Fruit fly (Drosophila melanogaster) whole organism, embryonic: ENCODE measurements around the gene dock.
A peak's percentile ranks its signal among the peaks of the same experiment; 100 is the strongest.

Experiments
- Aef1 ChIP-seq: fragments of 200-800 bp; sonication (Bioruptor generic); IDR thresholded peaks from 3 replicates; pipeline ENCODE4 v1.3.6; 2022; ENCODE audit warnings: missing biosample characterization, missing genetic modification characterization
- B-H2 ChIP-seq: fragments of 200-800 bp; sonication (Bioruptor generic); optimal IDR thresholded peaks from 2 replicates; lab custom pipeline; 2018; ENCODE audit warnings: missing biosample characterization, mild to moderate bottlenecking, missing genetic modification characterization
- CG10147 ChIP-seq: fragments of 200-800 bp; sonication (Bioruptor generic); optimal IDR thresholded peaks from 2 replicates; lab custom pipeline; 2019; ENCODE audit warnings: missing biosample characterization, mild to moderate bottlenecking, missing genetic modification characterization, moderate library complexity
- CG10209 ChIP-seq: fragments of 200-800 bp; sonication (Bioruptor generic); optimal IDR thresholded peaks from 3 replicates; lab custom pipeline; 2017; ENCODE audit warnings: missing biosample characterization, mild to moderate bottlenecking, missing genetic modification characterization, missing genetic modification reagents
- CG10979 ChIP-seq: fragments of 200-800 bp; sonication (Bioruptor generic); optimal IDR thresholded peaks from 2 replicates; lab custom pipeline; 2018; ENCODE audit warnings: missing biosample characterization, mild to moderate bottlenecking, missing genetic modification characterization, moderate library complexity
- CG11456 ChIP-seq: fragments of 200-800 bp; sonication (Bioruptor generic); IDR thresholded peaks from 3 replicates; pipeline ENCODE4 v1.3.6; 2022; ENCODE audit warnings: missing biosample characterization, missing genetic modification characterization
- CG11695 ChIP-seq: fragments of 200-800 bp; sonication (Bioruptor generic); IDR thresholded peaks from 3 replicates; pipeline ENCODE4 v1.3.6; 2022; ENCODE audit warnings: missing biosample characterization, missing genetic modification characterization
- CG12071 ChIP-seq: fragments of 200-800 bp; sonication (Bioruptor generic); optimal IDR thresholded peaks from 3 replicates; lab custom pipeline; 2018; ENCODE audit warnings: missing biosample characterization, mild to moderate bottlenecking, missing genetic modification characterization
- CG1233 ChIP-seq: fragments of 200-800 bp; sonication (Bioruptor generic); optimal IDR thresholded peaks from 4 replicates; lab custom pipeline; 2018; ENCODE audit warnings: missing biosample characterization, mild to moderate bottlenecking, missing genetic modification characterization
- CG12942 ChIP-seq: fragments of 200-800 bp; sonication (Bioruptor generic); optimal IDR thresholded peaks from 3 replicates; lab custom pipeline; 2016; ENCODE audit warnings: missing biosample characterization, missing genetic modification characterization
- CG15269 ChIP-seq: fragments of 200-800 bp; sonication (Bioruptor generic); optimal IDR thresholded peaks from 2 replicates; lab custom pipeline; 2018; ENCODE audit warnings: missing biosample characterization, mild to moderate bottlenecking, missing genetic modification characterization, moderate library complexity
- CG17802 ChIP-seq: fragments of 200-800 bp; sonication (Bioruptor generic); optimal IDR thresholded peaks from 2 replicates; lab custom pipeline; 2018; ENCODE audit warnings: missing biosample characterization, mild to moderate bottlenecking, missing genetic modification characterization, moderate library complexity
- CG18619 ChIP-seq: fragments of 200-800 bp; sonication (Bioruptor generic); optimal IDR thresholded peaks from 3 replicates; lab custom pipeline; 2017; ENCODE audit warnings: missing biosample characterization, mild to moderate bottlenecking, missing genetic modification characterization
- CG2889 ChIP-seq: fragments of 200-800 bp; sonication (Bioruptor generic); IDR thresholded peaks from 3 replicates; pipeline ENCODE4 v1.3.6; 2022; ENCODE audit warnings: missing biosample characterization, missing genetic modification characterization
- CG32767 ChIP-seq: fragments of 200-800 bp; sonication (Bioruptor generic); IDR thresholded peaks from 2 replicates; pipeline ENCODE4 v1.3.6; 2022; ENCODE audit warnings: missing biosample characterization, missing genetic modification characterization
- CG34376 ChIP-seq: fragments of 200-800 bp; sonication (Bioruptor generic); optimal IDR thresholded peaks from 2 replicates; lab custom pipeline; 2018; ENCODE audit warnings: missing biosample characterization, mild to moderate bottlenecking, missing genetic modification characterization
- CG4707 ChIP-seq: fragments of 200-800 bp; sonication (Bioruptor generic); optimal IDR thresholded peaks from 2 replicates; lab custom pipeline; 2018; ENCODE audit warnings: missing biosample characterization, mild to moderate bottlenecking, missing genetic modification characterization, moderate library complexity
- CG7372 ChIP-seq: fragments of 200-800 bp; sonication (Bioruptor generic); IDR thresholded peaks from 2 replicates; pipeline ENCODE4 v1.3.6; 2022; ENCODE audit warnings: missing biosample characterization, missing genetic modification characterization
- CG8478 ChIP-seq: fragments of >200 bp; optimal IDR thresholded peaks from 2 replicates; lab custom pipeline; 2018
- CG9797 ChIP-seq: fragments of 200-800 bp; sonication (Bioruptor generic); optimal IDR thresholded peaks from 3 replicates; lab custom pipeline; 2018; ENCODE audit warnings: missing biosample characterization, mild to moderate bottlenecking, missing genetic modification characterization
- D ChIP-seq, 2 experiments: fragments of 200-800 bp in 1 of 2; fragments of >200 bp in 1 of 2; sonication (Bioruptor generic) in 1 of 2; optimal IDR thresholded peaks; 2 replicates in 1 of 2; 3 replicates in 1 of 2; lab custom pipeline; 2017; ENCODE audit warnings: mild to moderate bottlenecking in 1 of 2, missing biosample characterization in 1 of 2, missing genetic modification characterization in 1 of 2, missing genetic modification reagents in 1 of 2
- Dfd ChIP-seq, 2 experiments: fragments of >200 bp; optimal IDR thresholded peaks; 2 replicates each; lab custom pipeline; 2017; ENCODE audit warnings: missing biosample characterization in 2 of 2, missing genetic modification characterization in 2 of 2
- E2f1 ChIP-seq: fragments of 200-800 bp; sonication (Bioruptor generic); IDR thresholded peaks from 2 replicates; pipeline ENCODE4 v1.3.6; 2022; ENCODE audit warnings: missing biosample characterization, missing genetic modification characterization
- Elba2 ChIP-seq: fragments of 200-800 bp; sonication (Bioruptor generic); optimal IDR thresholded peaks from 3 replicates; lab custom pipeline; 2016; ENCODE audit warnings: missing biosample characterization, missing genetic modification characterization
- Ets97D ChIP-seq: fragments of 200-800 bp; sonication (Bioruptor generic); optimal IDR thresholded peaks from 3 replicates; lab custom pipeline; 2016; ENCODE audit warnings: missing biosample characterization, missing genetic modification characterization
- H2.0 ChIP-seq: fragments of 200-800 bp; sonication (Bioruptor generic); IDR thresholded peaks from 2 replicates; pipeline ENCODE4 v1.3.6; 2022; ENCODE audit warnings: missing biosample characterization, missing genetic modification characterization
- Hmr ChIP-seq: fragments of 200-800 bp; sonication (Bioruptor generic); optimal IDR thresholded peaks from 3 replicates; lab custom pipeline; 2017; ENCODE audit warnings: mild to moderate bottlenecking, missing biosample characterization, missing genetic modification reagents, missing genetic modification characterization
- Med ChIP-seq: fragments of 200-800 bp; sonication (Bioruptor generic); peaks from one replicate; lab custom pipeline; 2016; ENCODE audit warnings: missing biosample characterization, missing genetic modification characterization, mild to moderate bottlenecking, inconsistent platforms, moderate library complexity
- Nf-YB ChIP-seq: fragments of 200-800 bp; sonication (Bioruptor generic); optimal IDR thresholded peaks from 3 replicates; lab custom pipeline; 2019; ENCODE audit warnings: missing biosample characterization, mild to moderate bottlenecking, missing genetic modification characterization, moderate library complexity
- Oaz ChIP-seq: fragments of 200-800 bp; sonication (Bioruptor generic); IDR thresholded peaks from 2 replicates; pipeline ENCODE4 v1.3.6; 2022; ENCODE audit warnings: missing biosample characterization, missing genetic modification characterization
- Stat92E ChIP-seq, 3 experiments: fragments of >200 bp in 2 of 3; fragments of 200-800 bp in 1 of 3; sonication (Bioruptor generic) in 1 of 3; optimal IDR thresholded peaks; 2 replicates each; lab custom pipeline; 2017 to 2019; ENCODE audit warnings: missing biosample characterization in 3 of 3, missing genetic modification characterization in 3 of 3, mild to moderate bottlenecking in 1 of 3, moderate library complexity in 1 of 3
- ac ChIP-seq: fragments of 200-800 bp; sonication (Bioruptor generic); optimal IDR thresholded peaks from 3 replicates; lab custom pipeline; 2017; ENCODE audit warnings: missing biosample characterization, mild to moderate bottlenecking, missing genetic modification characterization
- cas ChIP-seq: fragments of 200-800 bp; sonication (Bioruptor generic); IDR thresholded peaks from 2 replicates; pipeline ENCODE4 v1.3.6; 2022; ENCODE audit warnings: missing biosample characterization, missing genetic modification characterization
- crp ChIP-seq, 2 experiments: fragments of 200-800 bp; sonication (Bioruptor generic); optimal IDR thresholded peaks; 2 replicates in 1 of 2; 3 replicates in 1 of 2; lab custom pipeline; 2017; ENCODE audit warnings: missing biosample characterization in 2 of 2, missing genetic modification characterization in 2 of 2, mild to moderate bottlenecking in 1 of 2, moderate library complexity in 1 of 2
- disco-r ChIP-seq: fragments of 200-800 bp; sonication (Bioruptor generic); optimal IDR thresholded peaks from 2 replicates; lab custom pipeline; 2016; ENCODE audit warnings: missing biosample characterization, missing genetic modification characterization
- fd64A ChIP-seq: fragments of 200-800 bp; sonication (Bioruptor generic); optimal IDR thresholded peaks from 3 replicates; lab custom pipeline; 2018; ENCODE audit warnings: missing biosample characterization, mild to moderate bottlenecking, missing genetic modification characterization
- ftz-f1 ChIP-seq: fragments of 200-800 bp; sonication (Bioruptor generic); optimal IDR thresholded peaks from 2 replicates; lab custom pipeline; 2016; ENCODE audit warnings: missing biosample characterization, missing genetic modification characterization
- gfzf ChIP-seq: fragments of 200-800 bp; sonication (Bioruptor generic); optimal IDR thresholded peaks from 2 replicates; lab custom pipeline; 2016; ENCODE audit warnings: missing biosample characterization, mild to moderate bottlenecking, missing genetic modification characterization, moderate library complexity
- knrl ChIP-seq: fragments of 200-800 bp; sonication (Bioruptor generic); IDR thresholded peaks from 3 replicates; pipeline ENCODE4 v1.3.6; 2022; ENCODE audit warnings: missing biosample characterization, missing genetic modification characterization; ENCODE audit not compliant: partially characterized antibody
- luna ChIP-seq: fragments of 200-800 bp; sonication (Bioruptor generic); optimal IDR thresholded peaks from 2 replicates; lab custom pipeline; 2016; ENCODE audit warnings: missing biosample characterization, missing genetic modification characterization
- mirr ChIP-seq: fragments of 200-800 bp; sonication (Bioruptor generic); optimal IDR thresholded peaks from 3 replicates; lab custom pipeline; 2018; ENCODE audit warnings: missing biosample characterization, mild to moderate bottlenecking, missing genetic modification characterization
- nerfin-1 ChIP-seq: fragments of 200-800 bp; sonication (Bioruptor generic); optimal IDR thresholded peaks from 3 replicates; lab custom pipeline; 2019; ENCODE audit warnings: missing biosample characterization, mild to moderate bottlenecking, missing genetic modification characterization, moderate library complexity
- org-1 ChIP-seq: fragments of 200-800 bp; sonication (Bioruptor generic); optimal IDR thresholded peaks from 2 replicates; lab custom pipeline; 2017; ENCODE audit warnings: missing biosample characterization, missing genetic modification characterization
- otp ChIP-seq: fragments of 200-800 bp; sonication (Bioruptor generic); IDR thresholded peaks from 3 replicates; pipeline ENCODE4, ENCODE4 v1.3.6; 2022; ENCODE audit warnings: missing biosample characterization, missing genetic modification characterization
- ro ChIP-seq: fragments of 200-800 bp; sonication (Bioruptor generic); IDR thresholded peaks from 2 replicates; pipeline ENCODE4 v1.3.6; 2022; ENCODE audit warnings: missing biosample characterization, missing genetic modification characterization
- sens ChIP-seq: fragments of 200-800 bp; sonication (Bioruptor generic); peaks from one replicate; lab custom pipeline; 2016; ENCODE audit warnings: missing biosample characterization, missing genetic modification characterization
- sens-2 ChIP-seq: fragments of 200-800 bp; sonication (Bioruptor generic); IDR thresholded peaks from 2 replicates; pipeline ENCODE4 v1.3.6; 2022; ENCODE audit warnings: missing biosample characterization, missing genetic modification characterization
- sob ChIP-seq: fragments of 200-800 bp; sonication (Bioruptor generic); IDR thresholded peaks from 2 replicates; pipeline ENCODE4 v1.3.6; 2022; ENCODE audit warnings: missing biosample characterization, missing genetic modification characterization
- tap ChIP-seq: fragments of 200-800 bp; optimal IDR thresholded peaks from 3 replicates; lab custom pipeline; 2019; ENCODE audit warnings: missing biosample characterization, mild to moderate bottlenecking, missing genetic modification characterization, moderate library complexity

The dock gene

DNA sequence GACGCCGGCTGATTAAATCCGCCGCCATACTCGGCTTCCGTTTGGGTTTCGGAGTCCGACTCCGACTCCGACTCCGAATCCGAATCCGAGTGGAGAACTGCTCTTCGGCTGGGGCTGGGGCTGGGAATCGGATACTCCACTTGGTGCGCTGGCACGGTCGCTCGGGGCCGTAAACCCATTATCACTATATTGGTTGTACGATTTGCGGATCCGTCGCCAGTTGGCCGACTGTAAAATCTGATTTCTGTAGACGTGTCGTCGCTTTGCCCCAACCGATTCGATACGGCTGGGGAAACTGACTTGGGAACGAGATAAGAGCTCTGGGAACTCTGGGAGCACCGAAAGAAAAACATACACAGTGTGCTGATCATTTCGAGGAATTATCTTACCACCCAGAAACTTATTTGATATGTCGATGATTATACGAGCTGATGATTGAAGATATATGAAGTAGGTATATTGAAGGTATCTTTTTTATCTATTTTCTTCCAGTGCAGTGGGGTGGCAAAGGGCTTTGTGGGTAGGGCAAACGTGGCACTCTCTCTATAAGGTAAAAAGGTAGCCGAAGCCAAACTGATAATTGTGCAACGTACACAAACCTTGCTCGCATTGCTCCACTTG is 32.2 kb downstream of the dock start (continued):
- no peak for TF ChIP-seq D (optimal IDR thresholded peaks at IDR 0.05; lab: Kevin White, UChicago)
- peak; percentile 41 for TF ChIP-seq D (GFP tag; optimal IDR thresholded peaks at IDR 0.05; lab: Kevin White, UChicago)
- peak; percentile 25 for TF ChIP-seq CG1233 (GFP tag; lab: Kevin White, UChicago)
- TF ChIP-seq ro (GFP tag; lab: Robert Waterston, UW): no peak
- peak; percentile 58 for TF ChIP-seq CG10979 (tag; lab: Kevin White, UChicago)
- TF ChIP-seq tap: peak; percentile 48
- TF ChIP-seq CG11456 (GFP tag; lab: Robert Waterston, UW): no peak
- TF ChIP-seq Dfd (GFP tag; optimal IDR thresholded peaks at IDR 0.05; lab: Kevin White, UChicago): no peak
- TF ChIP-seq fd64A (GFP tag; lab: Kevin White, UChicago): no peak
- peak; percentile 24 for TF ChIP-seq CG4707 (GFP tag; lab: Kevin White, UChicago)
- TF ChIP-seq H2.0: peak; percentile 41; the same call in 1 of the 2 replicates
- peak; percentile 68; the same call in 2 of the 3 replicates for TF ChIP-seq CG11695
- no peak for TF ChIP-seq Stat92E (GFP tag; optimal IDR thresholded peaks at IDR 0.05; lab: Kevin White, UChicago)
- peak; percentile 89 for TF ChIP-seq sens (GFP tag; lab: Kevin White, UChicago)
- TF ChIP-seq Aef1 (GFP tag; lab: Robert Waterston, UW): peak; percentile 57; the same call in 2 of the 3 replicates
- TF ChIP-seq CG12942 (GFP tag; lab: Kevin White, UChicago): no peak
- TF ChIP-seq crp (GFP tag; optimal IDR thresholded peaks at IDR 0.05; lab: Kevin White, UChicago): no peak
- TF ChIP-seq CG15269: peak; percentile 73
- TF ChIP-seq Nf-YB: no peak
- TF ChIP-seq gfzf: no peak
- TF ChIP-seq CG34376 (GFP tag; lab: Kevin White, UChicago): peak; percentile 7
- peak; percentile 38 for TF ChIP-seq org-1
- no peak for TF ChIP-seq ac
- no peak for TF ChIP-seq Elba2
- TF ChIP-seq CG8478 (lab: Kevin White, UChicago): no peak
- no peak for TF ChIP-seq CG17802 (tag; lab: Kevin White, UChicago)
- peak; percentile 64 for TF ChIP-seq E2f1 (GFP tag; lab: Robert Waterston, UW)
- peak; percentile 80 for TF ChIP-seq Med (GFP tag; lab: Kevin White, UChicago)
- no peak for TF ChIP-seq sob (GFP tag; lab: Robert Waterston, UW)
- 0 out of 2 replicates have a peak, but pooled peaks have one; percentile 12 for TF ChIP-seq CG7372 (GFP tag; lab: Robert Waterston, UW)
- TF ChIP-seq mirr (GFP tag; lab: Kevin White, UChicago): no peak
- TF ChIP-seq luna (GFP tag; lab: Kevin White, UChicago): no peak
- peak; percentile 46; the same call in 1 of the 2 replicates for TF ChIP-seq CG32767 (GFP tag; lab: Robert Waterston, UW)
- TF ChIP-seq Ets97D: no peak
- peak; percentile 57 for TF ChIP-seq disco-r (GFP tag; lab: Kevin White, UChicago)
- no peak for TF ChIP-seq knrl (GFP tag; lab: Robert Waterston, UW)
- TF ChIP-seq CG9797 (GFP tag; lab: Kevin White, UChicago): no peak
- TF ChIP-seq CG2889 (GFP tag; lab: Robert Waterston, UW): 0 out of 3 replicates have a peak, but pooled peaks have one; percentile 30
- TF ChIP-seq Oaz (GFP tag; lab: Robert Waterston, UW): peak; percentile 42; the same call in 1 of the 2 replicates
- TF ChIP-seq CG12071 (GFP tag; lab: Kevin White, UChicago): no peak
- TF ChIP-seq B-H2 (GFP tag; lab: Kevin White, UChicago): no peak
- TF ChIP-seq CG10147 (GFP tag; lab: Kevin White, UChicago): no peak
- peak; percentile 8 for TF ChIP-seq CG18619
- peak; percentile 56 for TF ChIP-seq Hmr (GFP tag; lab: Kevin White, UChicago)
- TF ChIP-seq sens-2 (GFP tag; lab: Robert Waterston, UW): no peak
- no peak for TF ChIP-seq ftz-f1 (GFP tag; lab: Kevin White, UChicago)
- no peak for TF ChIP-seq cas (GFP tag; lab: Robert Waterston, UW)
- TF ChIP-seq CG10209: peak; percentile 47
- TF ChIP-seq otp (GFP tag; lab: Robert Waterston, UW): peak; percentile 73
- peak; percentile 16 for TF ChIP-seq nerfin-1 (tag; lab: Kevin White, UChicago)
